Worm (Caenorhabditis elegans): ENCODE data around the gene tufm-1.
A peak's percentile ranks its signal among the peaks of the same experiment; 100 is the strongest.

Gene tufm-1

DNA sequence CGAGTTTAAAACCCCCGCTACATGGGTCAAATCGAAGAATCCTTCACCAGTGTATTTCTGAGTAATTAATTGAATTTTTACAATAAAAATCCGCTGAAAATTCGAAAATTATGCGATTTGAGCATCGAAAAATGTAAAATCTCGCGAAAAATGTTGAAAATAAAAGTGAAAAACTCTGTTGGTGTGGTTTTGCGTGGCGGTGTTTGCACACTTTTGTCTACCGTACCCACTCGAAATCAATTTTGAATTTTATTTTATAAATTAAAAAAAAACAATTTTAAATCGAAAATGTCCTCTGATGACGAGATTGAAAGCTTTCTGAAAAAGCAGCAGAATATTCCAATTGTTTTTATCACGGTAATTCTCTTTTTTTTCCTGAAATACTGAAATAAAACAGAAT lies 34.0 kb downstream of the tufm-1 start, which contains the start of gene Y71H2AM.6:
TSS of gene Y71H2AM.6 (plus strand) at position 264 of the 400 bp plus-strand sequence.
- TF ChIP-seq crh-2 (tag; optimal IDR thresholded peaks at IDR 0.05) (peak; percentile 25), gmeb-1 (tag; optimal IDR thresholded peaks at IDR 0.05) (peak; percentile 52), unc-62 (GFP tag; optimal IDR thresholded peaks at IDR 0.05) (no peak), Y55F3AM.14 (GFP tag; optimal IDR thresholded peaks at IDR 0.05) (no peak), nhr-23 (tag; optimal IDR thresholded peaks at IDR 0.05) (no peak), ztf-11 (tag; optimal IDR thresholded peaks at IDR 0.05) (no peak), nhr-25 (tag; optimal IDR thresholded peaks at IDR 0.05) (peak; percentile 38), sem-4 (tag; optimal IDR thresholded peaks at IDR 0.05) (no peak), nhr-237 (tag; optimal IDR thresholded peaks at IDR 0.05) (no peak), ama-1 (optimal IDR thresholded peaks at IDR 0.05) (no peak), nhr-129 (tag; optimal IDR thresholded peaks at IDR 0.05) (no peak), dmd-4 (tag; optimal IDR thresholded peaks at IDR 0.05) (no peak), sma-9 (GFP tag; optimal IDR thresholded peaks at IDR 0.05) (no peak), sma-9 (tag; optimal IDR thresholded peaks at IDR 0.05) (no peak), ceh-16 (tag; optimal IDR thresholded peaks at IDR 0.05) (no peak), ZK546.5 (tag; optimal IDR thresholded peaks at IDR 0.05) (no peak), nhr-11 (tag; optimal IDR thresholded peaks at IDR 0.05) (no peak), lin-13 (GFP tag; optimal IDR thresholded peaks at IDR 0.05) (peak; percentile 63), nhr-10 (tag; optimal IDR thresholded peaks at IDR 0.05) (no peak), alr-1 (tag; optimal IDR thresholded peaks at IDR 0.05) (no peak), unc-39 (tag; optimal IDR thresholded peaks at IDR 0.05) (no peak), skn-1 (tag; optimal IDR thresholded peaks at IDR 0.05) (no peak), elt-1 (tag; optimal IDR thresholded peaks at IDR 0.05) (no peak), aly-2 (tag; optimal IDR thresholded peaks at IDR 0.05) (no peak), ztf-4 (tag; optimal IDR thresholded peaks at IDR 0.05) (no peak), elt-3 (tag; optimal IDR thresholded peaks at IDR 0.05) (no peak), nhr-6 (tag; optimal IDR thresholded peaks at IDR 0.05) (no peak), F13H6.1 (tag; optimal IDR thresholded peaks at IDR 0.05) (no peak), mab-5 (tag; optimal IDR thresholded peaks at IDR 0.05) (no peak), sma-3 (GFP tag; optimal IDR thresholded peaks at IDR 0.05) (peak; percentile 20), ztf-1 (GFP tag; conservative IDR thresholded peaks at IDR 0.05) (no peak), C34F6.9 (tag; optimal IDR thresholded peaks at IDR 0.05) (peak; percentile 61), ceh-82 (tag; optimal IDR thresholded peaks at IDR 0.05) (no peak), mdl-1 (tag; optimal IDR thresholded peaks at IDR 0.05) (no peak), mbf-1 (tag; optimal IDR thresholded peaks at IDR 0.05) (no peak), blmp-1 (tag; optimal IDR thresholded peaks at IDR 0.05; ENCODE audit: insufficient read depth) (peak; percentile 71), lsy-2 (tag; optimal IDR thresholded peaks at IDR 0.05) (peak; percentile 97 to 99), snpc-4 (tag; optimal IDR thresholded peaks at IDR 0.05) (no peak), fos-1 (tag; optimal IDR thresholded peaks at IDR 0.05) (peak; percentile 8), unc-55 (GFP tag; optimal IDR thresholded peaks at IDR 0.05) (peak; percentile 69), R02D3.7 (tag; optimal IDR thresholded peaks at IDR 0.05) (no peak)

DNA sequence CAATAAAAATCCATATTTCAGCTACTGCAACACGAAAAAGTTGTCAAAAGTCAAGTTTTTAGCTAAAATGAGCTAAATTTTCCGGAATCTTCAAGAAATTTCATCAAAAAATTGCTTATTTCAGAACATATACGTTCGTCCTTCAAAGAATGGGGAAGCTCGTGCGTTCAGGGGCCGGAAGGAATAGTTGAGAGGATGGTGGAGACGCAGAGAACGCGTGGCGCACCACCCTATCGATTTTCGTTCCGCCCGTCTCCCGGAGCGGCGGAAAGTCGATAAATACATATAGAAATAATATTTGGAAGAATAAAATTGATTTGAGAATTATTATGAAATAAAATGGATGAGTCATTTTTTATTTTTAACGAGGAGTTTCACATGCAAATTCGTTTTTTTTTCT lies 34.5 kb downstream of the tufm-1 start:
- TF ChIP-seq lsy-2 (tag; optimal IDR thresholded peaks at IDR 0.05) = no peak
- peak; percentile 40 for TF ChIP-seq crh-2 (tag; optimal IDR thresholded peaks at IDR 0.05)
- TF ChIP-seq unc-55 (GFP tag; optimal IDR thresholded peaks at IDR 0.05) = peak; percentile 30
- no peak for TF ChIP-seq fos-1 (tag; optimal IDR thresholded peaks at IDR 0.05)
- no peak for TF ChIP-seq nhr-10 (tag; optimal IDR thresholded peaks at IDR 0.05)
- no peak for TF ChIP-seq elt-1 (tag; optimal IDR thresholded peaks at IDR 0.05)
- TF ChIP-seq ztf-1 (GFP tag; conservative IDR thresholded peaks at IDR 0.05) = no peak
- no peak for TF ChIP-seq gmeb-1 (tag; optimal IDR thresholded peaks at IDR 0.05)
- no peak for TF ChIP-seq Y55F3AM.14 (GFP tag; optimal IDR thresholded peaks at IDR 0.05)
- peak; percentile 14 for TF ChIP-seq C34F6.9 (tag; optimal IDR thresholded peaks at IDR 0.05)
- no peak for TF ChIP-seq sma-3 (GFP tag; optimal IDR thresholded peaks at IDR 0.05)
- no peak for TF ChIP-seq nhr-6 (tag; optimal IDR thresholded peaks at IDR 0.05)
- TF ChIP-seq nhr-129 (tag; optimal IDR thresholded peaks at IDR 0.05) = no peak
- no peak for TF ChIP-seq nhr-11 (tag; optimal IDR thresholded peaks at IDR 0.05)
- TF ChIP-seq ceh-16 (tag; optimal IDR thresholded peaks at IDR 0.05) = no peak
- peak in 1 of 2 experiments; percentile 19 for TF ChIP-seq mdl-1 (tag; optimal IDR thresholded peaks at IDR 0.05)
- TF ChIP-seq ceh-82 (tag; optimal IDR thresholded peaks at IDR 0.05) = no peak

ce11 chrIII:2778655-2779054 lies 36.1 kb downstream of the tufm-1 start, which contains the start of gene laf-1:
TSS of gene laf-1 (minus strand) at chrIII:2779053.
- no peak for TF ChIP-seq C34F6.9 (tag; optimal IDR thresholded peaks at IDR 0.05)
- TF ChIP-seq unc-39 (tag; optimal IDR thresholded peaks at IDR 0.05) = no peak
- TF ChIP-seq zag-1 (tag; optimal IDR thresholded peaks at IDR 0.05) = no peak
- no peak for TF ChIP-seq nhr-21 (tag; optimal IDR thresholded peaks at IDR 0.05)
- TF ChIP-seq F13H6.1 (tag; optimal IDR thresholded peaks at IDR 0.05) = no peak
- no peak for TF ChIP-seq gmeb-1 (tag; optimal IDR thresholded peaks at IDR 0.05)
- TF ChIP-seq lin-13 (GFP tag; optimal IDR thresholded peaks at IDR 0.05) = no peak
